Fruit fly (Drosophila melanogaster) whole organism, embryonic: ENCODE measurements around the gene CG11131.

Experiments used
- Awh ChIP-seq: fragments of 200-800 bp; sonication (Bioruptor generic); IDR thresholded peaks from 2 replicates; pipeline ENCODE4, ENCODE4 v1.3.6; 2022; ENCODE audit warnings: missing biosample characterization, missing genetic modification characterization
- Bgb ChIP-seq: fragments of 200-800 bp; sonication (Bioruptor generic); IDR thresholded peaks from 2 replicates; pipeline ENCODE4 v1.3.6; 2022; ENCODE audit warnings: missing biosample characterization, missing genetic modification characterization; ENCODE audit not compliant: partially characterized antibody
- BtbVII ChIP-seq: fragments of 200-800 bp; sonication (Bioruptor generic); optimal IDR thresholded peaks from 3 replicates; lab custom pipeline; 2017; ENCODE audit warnings: missing biosample characterization, mild to moderate bottlenecking, missing genetic modification characterization
- CG1024 ChIP-seq: fragments of 200-800 bp; sonication (Bioruptor generic); IDR thresholded peaks from 2 replicates; pipeline ENCODE4 v1.3.6; 2022; ENCODE audit warnings: missing biosample characterization, missing genetic modification characterization
- CG11093 ChIP-seq: fragments of 200-800 bp; sonication (Bioruptor generic); IDR thresholded peaks from 3 replicates; pipeline ENCODE4 v1.3.6; 2022; ENCODE audit warnings: missing biosample characterization, missing genetic modification characterization
- CG11723 ChIP-seq: fragments of 200-800 bp; sonication (Bioruptor generic); optimal IDR thresholded peaks from 2 replicates; lab custom pipeline; 2017; ENCODE audit warnings: missing biosample characterization, mild to moderate bottlenecking, missing genetic modification characterization
- CG12659 ChIP-seq: fragments of 200-800 bp; sonication (Bioruptor generic); optimal IDR thresholded peaks from 3 replicates; lab custom pipeline; 2017; ENCODE audit warnings: mild to moderate bottlenecking, missing biosample characterization, missing genetic modification reagents, missing genetic modification characterization
- CG14050 ChIP-seq: fragments of 200-800 bp; sonication (Bioruptor generic); IDR thresholded peaks from 3 replicates; pipeline ENCODE4 v1.3.6; 2022; ENCODE audit warnings: missing biosample characterization, missing genetic modification characterization
- CG16863 ChIP-seq: fragments of 200-800 bp; sonication (Bioruptor generic); optimal IDR thresholded peaks from 3 replicates; lab custom pipeline; 2016; ENCODE audit warnings: missing biosample characterization, missing genetic modification characterization
- CG17568 ChIP-seq: fragments of 200-800 bp; sonication (Bioruptor generic); optimal IDR thresholded peaks from 2 replicates; lab custom pipeline; 2018; ENCODE audit warnings: missing biosample characterization, mild to moderate bottlenecking, missing genetic modification characterization, moderate library complexity
- CG17912 ChIP-seq: fragments of 200-800 bp; sonication (Bioruptor generic); optimal IDR thresholded peaks from 2 replicates; lab custom pipeline; 2018; ENCODE audit warnings: missing biosample characterization, mild to moderate bottlenecking, missing genetic modification characterization
- CG2120 ChIP-seq: fragments of 200-800 bp; sonication (Bioruptor generic); optimal IDR thresholded peaks from 3 replicates; lab custom pipeline; 2016; ENCODE audit warnings: missing biosample characterization, missing genetic modification characterization
- CG2202 ChIP-seq: fragments of 200-800 bp; sonication (Bioruptor generic); optimal IDR thresholded peaks from 2 replicates; lab custom pipeline; 2018; ENCODE audit warnings: missing biosample characterization, mild to moderate bottlenecking, missing genetic modification characterization
- CG2712 ChIP-seq: fragments of 200-800 bp; optimal IDR thresholded peaks from 3 replicates; lab custom pipeline; 2019; ENCODE audit warnings: missing biosample characterization, mild to moderate bottlenecking, missing genetic modification characterization, moderate library complexity
- CG31388 ChIP-seq: fragments of 200-800 bp; sonication (Bioruptor generic); optimal IDR thresholded peaks from 2 replicates; lab custom pipeline; 2016; ENCODE audit warnings: missing biosample characterization, missing genetic modification characterization
- CG3995 ChIP-seq: fragments of 200-800 bp; sonication (Bioruptor generic); optimal IDR thresholded peaks from 3 replicates; lab custom pipeline; 2016; ENCODE audit warnings: missing biosample characterization, missing genetic modification characterization
- CG5245 ChIP-seq: fragments of 200-800 bp; sonication (Bioruptor generic); optimal IDR thresholded peaks from 3 replicates; lab custom pipeline; 2016; ENCODE audit warnings: missing biosample characterization, missing genetic modification characterization
- CG6791 ChIP-seq: fragments of 200-800 bp; sonication (Bioruptor generic); IDR thresholded peaks from 3 replicates; pipeline ENCODE4 v1.3.6; 2022; ENCODE audit warnings: missing biosample characterization, missing genetic modification characterization; ENCODE audit not compliant: partially characterized antibody
- CG7357 ChIP-seq: fragments of 200-800 bp; sonication (Bioruptor generic); IDR thresholded peaks from 3 replicates; pipeline ENCODE4 v1.3.6; 2022; ENCODE audit warnings: missing biosample characterization, missing genetic modification characterization
- Dip3 ChIP-seq: fragments of 200-800 bp; sonication (Bioruptor generic); optimal IDR thresholded peaks from 3 replicates; lab custom pipeline; 2016; ENCODE audit warnings: missing biosample characterization, missing genetic modification characterization
- Doc3 ChIP-seq: fragments of 200-800 bp; sonication (Bioruptor generic); IDR thresholded peaks from 3 replicates; pipeline ENCODE4 v1.3.6; 2022; ENCODE audit warnings: missing biosample characterization, missing genetic modification characterization; ENCODE audit not compliant: partially characterized antibody
- Ets97D ChIP-seq: fragments of 200-800 bp; sonication (Bioruptor generic); optimal IDR thresholded peaks from 3 replicates; lab custom pipeline; 2016; ENCODE audit warnings: missing biosample characterization, missing genetic modification characterization
- HLH4C ChIP-seq: fragments of 200-800 bp; sonication (Bioruptor generic); IDR thresholded peaks from 3 replicates; pipeline ENCODE4 v1.3.6; 2022; ENCODE audit warnings: missing biosample characterization, missing genetic modification characterization; ENCODE audit not compliant: partially characterized antibody
- HmgZ ChIP-seq: fragments of 200-800 bp; sonication (Bioruptor generic); optimal IDR thresholded peaks from 2 replicates; lab custom pipeline; 2018; ENCODE audit warnings: missing biosample characterization, mild to moderate bottlenecking, missing genetic modification characterization
- Hr78 ChIP-seq, 2 experiments: fragments of 200-800 bp in 1 of 2; fragments of >200 bp in 1 of 2; sonication (Bioruptor generic) in 1 of 2; optimal IDR thresholded peaks; 2 replicates each; lab custom pipeline; 2017 to 2019; ENCODE audit warnings: missing biosample characterization in 2 of 2, missing genetic modification characterization in 2 of 2, mild to moderate bottlenecking in 1 of 2, moderate library complexity in 1 of 2
- Lhr ChIP-seq: fragments of 200-800 bp; sonication (Bioruptor generic); optimal IDR thresholded peaks from 3 replicates; lab custom pipeline; 2017; ENCODE audit warnings: mild to moderate bottlenecking, missing biosample characterization, missing genetic modification reagents, missing genetic modification characterization
- Lpt ChIP-seq: fragments of >200 bp; optimal IDR thresholded peaks from 2 replicates; lab custom pipeline; 2018; ENCODE audit warnings: missing biosample characterization, missing genetic modification characterization
- Med ChIP-seq: fragments of 200-800 bp; sonication (Bioruptor generic); peaks from one replicate; lab custom pipeline; 2016; ENCODE audit warnings: missing biosample characterization, missing genetic modification characterization, mild to moderate bottlenecking, inconsistent platforms, moderate library complexity
- Myb ChIP-seq: fragments of 200-800 bp; sonication (Bioruptor generic); optimal IDR thresholded peaks from 2 replicates; lab custom pipeline; 2016; ENCODE audit warnings: missing biosample characterization, missing genetic modification characterization
- NC2α ChIP-seq: fragments of 200-800 bp; sonication (Bioruptor generic); optimal IDR thresholded peaks from 2 replicates; lab custom pipeline; 2016; ENCODE audit warnings: missing biosample characterization, missing genetic modification characterization
- Oli ChIP-seq: fragments of 200-800 bp; sonication (Bioruptor generic); optimal IDR thresholded peaks from 2 replicates; lab custom pipeline; 2018; ENCODE audit warnings: missing biosample characterization, mild to moderate bottlenecking, missing genetic modification characterization, moderate library complexity
- Opbp ChIP-seq: fragments of 200-800 bp; sonication (Bioruptor generic); IDR thresholded peaks from 3 replicates; pipeline ENCODE4 v1.3.6; 2022; ENCODE audit warnings: missing biosample characterization, missing genetic modification characterization; ENCODE audit not compliant: partially characterized antibody
- Sry-β ChIP-seq: fragments of 200-800 bp; sonication (Bioruptor generic); optimal IDR thresholded peaks from 2 replicates; lab custom pipeline; 2018; ENCODE audit warnings: missing biosample characterization, mild to moderate bottlenecking, missing genetic modification characterization, moderate library complexity
- Vsx1 ChIP-seq: fragments of 200-800 bp; sonication (Bioruptor generic); optimal IDR thresholded peaks from 2 replicates; lab custom pipeline; 2017; ENCODE audit warnings: missing biosample characterization, mild to moderate bottlenecking, missing genetic modification characterization, missing genetic modification reagents
- YL-1 ChIP-seq: fragments of 200-800 bp; sonication (Bioruptor generic); optimal IDR thresholded peaks from 3 replicates; lab custom pipeline; 2017; ENCODE audit warnings: missing biosample characterization, mild to moderate bottlenecking, missing genetic modification characterization
- al ChIP-seq: fragments of 200-800 bp; sonication (Bioruptor generic); IDR thresholded peaks from 2 replicates; pipeline ENCODE4 v1.3.6; 2022; ENCODE audit warnings: missing biosample characterization, missing genetic modification characterization
- cas ChIP-seq: fragments of 200-800 bp; sonication (Bioruptor generic); IDR thresholded peaks from 2 replicates; pipeline ENCODE4 v1.3.6; 2022; ENCODE audit warnings: missing biosample characterization, missing genetic modification characterization
- ci ChIP-seq: fragments of 200-800 bp; sonication (Bioruptor generic); IDR thresholded peaks from 3 replicates; pipeline ENCODE4 v1.3.6; 2022; ENCODE audit warnings: missing biosample characterization, missing genetic modification characterization
- croc ChIP-seq: fragments of 200-800 bp; sonication (Bioruptor generic); conservative IDR thresholded peaks from 3 replicates; pipeline ENCODE4 v1.3.6; 2022; ENCODE audit warnings: missing biosample characterization, missing genetic modification characterization
- emc ChIP-seq: fragments of 200-800 bp; sonication (Bioruptor generic); optimal IDR thresholded peaks from 2 replicates; lab custom pipeline; 2016; ENCODE audit warnings: missing biosample characterization, missing genetic modification characterization
- eve ChIP-seq, 2 experiments: fragments of >200 bp; optimal IDR thresholded peaks; 2 replicates each; lab custom pipeline; 2017; ENCODE audit warnings: missing biosample characterization in 2 of 2, missing genetic modification characterization in 2 of 2
- exex ChIP-seq: fragments of 200-800 bp; sonication (Bioruptor generic); optimal IDR thresholded peaks from 4 replicates; lab custom pipeline; 2018; ENCODE audit warnings: missing biosample characterization, mild to moderate bottlenecking, missing genetic modification characterization, moderate library complexity
- lov ChIP-seq, 2 experiments: fragments of 200-800 bp in 1 of 2; fragments of >200 bp in 1 of 2; sonication (Bioruptor generic) in 1 of 2; IDR thresholded peaks in 1 of 2; optimal IDR thresholded peaks in 1 of 2; 2 replicates in 1 of 2; 3 replicates in 1 of 2; pipeline versions ENCODE4 v1.3.6 to Lab custom; 2017 to 2022; ENCODE audit warnings: missing biosample characterization in 1 of 2, missing genetic modification characterization in 1 of 2
- nerfin-2 ChIP-seq: fragments of 200-800 bp; sonication (Bioruptor generic); IDR thresholded peaks from 2 replicates; pipeline ENCODE4 v1.3.6; 2022; ENCODE audit warnings: missing biosample characterization, missing genetic modification characterization; ENCODE audit not compliant: partially characterized antibody
- pzg ChIP-seq: fragments of 200-800 bp; sonication (Bioruptor generic); optimal IDR thresholded peaks from 3 replicates; lab custom pipeline; 2018; ENCODE audit warnings: missing biosample characterization, mild to moderate bottlenecking, missing genetic modification characterization, moderate library complexity
- toy ChIP-seq: fragments of 200-800 bp; sonication (Bioruptor generic); IDR thresholded peaks from 2 replicates; pipeline ENCODE4 v1.3.6; 2022; ENCODE audit warnings: missing biosample characterization, missing genetic modification characterization
- vvl ChIP-seq: fragments of 200-800 bp; sonication (Bioruptor generic); IDR thresholded peaks from 2 replicates; pipeline ENCODE4 v1.3.6; 2022; ENCODE audit warnings: missing biosample characterization, missing genetic modification characterization
- wek ChIP-seq: fragments of 200-800 bp; sonication (Bioruptor generic); optimal IDR thresholded peaks from 3 replicates; lab custom pipeline; 2018; ENCODE audit warnings: missing biosample characterization, mild to moderate bottlenecking, missing genetic modification characterization, moderate library complexity

Gene CG11131

dm6 chr3L:22877934-22878333 lies 20.6 kb upstream of the CG11131 start (continued):
- TF ChIP-seq toy (GFP tag; lab: Robert Waterston, UW), result no peak
- no peak for TF ChIP-seq Doc3 (GFP tag; lab: Robert Waterston, UW)
- TF ChIP-seq pzg, result peak; percentile 43
- TF ChIP-seq Myb (GFP tag; lab: Kevin White, UChicago), result peak; percentile 29
- no peak for TF ChIP-seq HLH4C (GFP tag; lab: Robert Waterston, UW)
- peak; percentile 50 for TF ChIP-seq Med
- TF ChIP-seq NC2α (GFP tag; lab: Kevin White, UChicago), result no peak
- TF ChIP-seq YL-1 (GFP tag; lab: Kevin White, UChicago), result peak; percentile 56
- no peak for TF ChIP-seq Ets97D (GFP tag; lab: Kevin White, UChicago)
- TF ChIP-seq CG17568 (GFP tag; lab: Kevin White, UChicago), result no peak
- TF ChIP-seq HmgZ, result no peak
- TF ChIP-seq vvl, result no peak
- TF ChIP-seq Dip3 (GFP tag; lab: Kevin White, UChicago), result no peak

dm6 chr3L:22878723-22879343 lies 19.7 kb upstream of the CG11131 start, which contains the start of the genes Chro and Ssl1:
Gene Chro (minus strand): TSS chr3L:22878984.
Gene Ssl1 (plus strand): TSS chr3L:22879089.
- TF ChIP-seq CG5245 (GFP tag; lab: Kevin White, UChicago) (peak; percentile 100), CG7357 (GFP tag; lab: Robert Waterston, UW) (peak; percentile 99), exex (peak; percentile 96), wek (GFP tag; lab: Kevin White, UChicago) (peak; percentile 97), CG11723 (GFP tag; lab: Kevin White, UChicago) (peak; percentile 100), Hr78 (GFP tag; optimal IDR thresholded peaks at IDR 0.05; lab: Kevin White, UChicago) (peak in 1 of 2 experiments; percentile 96), CG6791 (GFP tag; lab: Robert Waterston, UW) (no peak), CG12659 (GFP tag; lab: Kevin White, UChicago) (peak; percentile 100), lov (optimal IDR thresholded peaks at IDR 0.05; lab: Kevin White, UChicago) (no peak), lov (GFP tag; IDR thresholded peaks at IDR 0.05; lab: Robert Waterston, UW) (peak; percentile 100), Oli (tag; lab: Kevin White, UChicago) (peak; percentile 100), al (GFP tag; lab: Robert Waterston, UW) (peak; percentile 100), Bgb (GFP tag; lab: Robert Waterston, UW) (no peak), Awh (GFP tag; lab: Robert Waterston, UW) (peak; percentile 100), CG16863 (peak; percentile 100), nerfin-2 (no peak), CG2120 (GFP tag; lab: Kevin White, UChicago) (peak; percentile 100), ci (GFP tag; lab: Robert Waterston, UW) (peak; percentile 100), cas (GFP tag; lab: Robert Waterston, UW) (peak; percentile 99), CG31388 (GFP tag; lab: Kevin White, UChicago) (peak; percentile 100), CG1024 (GFP tag; lab: Robert Waterston, UW) (peak; percentile 98), Opbp (GFP tag; lab: Robert Waterston, UW) (peak; percentile 56; the same call in 1 of the 3 replicates), CG2712 (peak; percentile 100), CG3995 (GFP tag; lab: Kevin White, UChicago) (peak; percentile 90), Lpt (GFP tag; lab: Kevin White, UChicago) (no peak), Sry-β (peak; percentile 80), CG11093 (GFP tag; lab: Robert Waterston, UW) (peak; percentile 100), croc (GFP tag; lab: Robert Waterston, UW) (peak; percentile 100), CG14050 (GFP tag; lab: Robert Waterston, UW) (peak; percentile 100), eve (GFP tag; optimal IDR thresholded peaks at IDR 0.05; lab: Kevin White, UChicago) (peak; percentile 98 to 100), Lhr (GFP tag; lab: Kevin White, UChicago) (peak; percentile 100), emc (GFP tag; lab: Kevin White, UChicago) (peak; percentile 99), CG17912 (GFP tag; lab: Kevin White, UChicago) (peak; percentile 98), CG2202 (tag; lab: Kevin White, UChicago) (peak; percentile 100), BtbVII (GFP tag; lab: Kevin White, UChicago) (peak; percentile 100), Vsx1 (GFP tag; lab: Kevin White, UChicago) (peak; percentile 99)
